Worm (Caenorhabditis elegans) whole organism, L3 larva: ENCODE results near the gene frpr-6.

ENCODE experiments used
- ama-1 ChIP-seq: fragments of 150-350 bp; optimal IDR thresholded peaks from 2 replicates; lab custom pipeline; 2018
- ceh-9 ChIP-seq: sonication (generic microtip); optimal IDR thresholded peaks from 2 replicates; lab custom pipeline; 2018; ENCODE audit warnings: missing biosample characterization, missing genetic modification characterization
- elt-3 ChIP-seq, 3 experiments: fragments of 150-350 bp in 1 of 3; sonication (generic microtip) in 2 of 3; optimal IDR thresholded peaks; 2 replicates in 2 of 3; 4 replicates in 1 of 3; lab custom pipeline; 2014 to 2017; ENCODE audit warnings: missing biosample characterization in 3 of 3, missing genetic modification characterization in 3 of 3
- fos-1 ChIP-seq: fragments of 150-350 bp; optimal IDR thresholded peaks from 2 replicates; lab custom pipeline; 2014; ENCODE audit warnings: missing biosample characterization, missing genetic modification characterization
- mdl-1 ChIP-seq: fragments of 150-350 bp; optimal IDR thresholded peaks from 2 replicates; lab custom pipeline; 2014; ENCODE audit warnings: missing biosample characterization, missing genetic modification characterization
- nfya-1 ChIP-seq: sonication (generic microtip); optimal IDR thresholded peaks from 2 replicates; lab custom pipeline; 2017; ENCODE audit warnings: missing genetic modification characterization, mild to moderate bottlenecking, missing compliant biosample characterization, antibody characterized with exemption, moderate library complexity; ENCODE audit not compliant: insufficient read depth
- nhr-237 ChIP-seq: fragments of 150-350 bp; optimal IDR thresholded peaks from 2 replicates; lab custom pipeline; 2014; ENCODE audit warnings: missing biosample characterization, missing genetic modification characterization
- pha-4 ChIP-seq: fragments of 150-350 bp; optimal IDR thresholded peaks from 2 replicates; lab custom pipeline; 2014; ENCODE audit warnings: missing biosample characterization, missing genetic modification reagents, missing genetic modification characterization
- tbx-2 ChIP-seq: sonication (generic microtip); optimal IDR thresholded peaks from 2 replicates; lab custom pipeline; 2016; ENCODE audit warnings: mild to moderate bottlenecking, missing genetic modification characterization, missing compliant biosample characterization
- unc-39 ChIP-seq: sonication (generic microtip); optimal IDR thresholded peaks from 4 replicates; lab custom pipeline; 2017; ENCODE audit warnings: missing biosample characterization, missing genetic modification characterization
- unc-62 ChIP-seq: fragments of 150-350 bp; sonication (generic microtip); optimal IDR thresholded peaks from 4 replicates; lab custom pipeline; 2014; ENCODE audit warnings: missing biosample characterization, missing genetic modification reagents, missing genetic modification characterization

ce11 chrV:9055644-9056043 lies 45.3 kb downstream of the frpr-6 start:
- TF ChIP-seq fos-1 = no peak
- TF ChIP-seq unc-39 (tag; lab: Kevin White, UChicago) = no peak
- TF ChIP-seq ceh-9 (tag; lab: Kevin White, UChicago) = no peak
- TF ChIP-seq ama-1 = no peak
- no peak for TF ChIP-seq mdl-1 (tag; lab: Kevin White, UChicago)
- TF ChIP-seq elt-3 (tag; optimal IDR thresholded peaks at IDR 0.05; lab: Kevin White, UChicago) = no peak
- no peak for TF ChIP-seq pha-4 (tag; lab: Kevin White, UChicago)
- TF ChIP-seq unc-62 = no peak
- TF ChIP-seq tbx-2 (tag; lab: Kevin White, UChicago) = no peak
- TF ChIP-seq nfya-1 (tag; lab: Kevin White, UChicago) = no peak
- no peak for TF ChIP-seq nhr-237 (tag; lab: Kevin White, UChicago)
